Worm (Caenorhabditis elegans): ENCODE results near the gene abu-11.

Gene abu-11

ce11 chrII:194458-194857, at the start of gene abu-11:
Gene abu-11, minus strand, starts transcription at chrII:194558.
- TF ChIP-seq mec-3 (tag; optimal IDR thresholded peaks at IDR 0.05; ENCODE audit: borderline replicate concordance), result no peak
- TF ChIP-seq ama-1 (optimal IDR thresholded peaks at IDR 0.05), result no peak
- no peak for TF ChIP-seq pha-4 (tag; optimal IDR thresholded peaks at IDR 0.05)
- TF ChIP-seq pros-1 (tag; optimal IDR thresholded peaks at IDR 0.05), result no peak
- TF ChIP-seq ahr-1 (tag; optimal IDR thresholded peaks at IDR 0.05), result no peak
- TF ChIP-seq dve-1 (tag; optimal IDR thresholded peaks at IDR 0.05), result no peak
- no peak for TF ChIP-seq K02D7.2 (tag; optimal IDR thresholded peaks at IDR 0.05)
- no peak for TF ChIP-seq C08G9.2 (tag; optimal IDR thresholded peaks at IDR 0.05)
- no peak for TF ChIP-seq sdc-2 (tag; optimal IDR thresholded peaks at IDR 0.05)
- TF ChIP-seq ceh-24 (tag; optimal IDR thresholded peaks at IDR 0.05), result no peak
- TF ChIP-seq hlh-13 (GFP tag; optimal IDR thresholded peaks at IDR 0.05), result no peak
- no peak for TF ChIP-seq pax-1 (tag; optimal IDR thresholded peaks at IDR 0.05)

ce11 chrII:240043-240442, 45.7 kb upstream of the abu-11 start:
- TF ChIP-seq pqm-1 (tag; optimal IDR thresholded peaks at IDR 0.05), result peak; percentile 24
- no peak for TF ChIP-seq che-1 (tag; optimal IDR thresholded peaks at IDR 0.05)
- peak; percentile 83 for TF ChIP-seq elt-2 (tag; optimal IDR thresholded peaks at IDR 0.05)

- no peak for TF ChIP-seq dmd-4 (tag; optimal IDR thresholded peaks at IDR 0.05; ENCODE audit: borderline replicate concordance)
- TF ChIP-seq ceh-14 (tag; optimal IDR thresholded peaks at IDR 0.05), result no peak
- no peak for TF ChIP-seq ceh-22 (tag; optimal IDR thresholded peaks at IDR 0.05)
- TF ChIP-seq unc-55 (GFP tag; optimal IDR thresholded peaks at IDR 0.05), result no peak
- no peak for TF ChIP-seq unc-86 (tag; optimal IDR thresholded peaks at IDR 0.05)
- TF ChIP-seq pag-3 (tag; optimal IDR thresholded peaks at IDR 0.05; ENCODE audit: borderline replicate concordance), result no peak
- TF ChIP-seq unc-42 (tag; optimal IDR thresholded peaks at IDR 0.05), result no peak
- no peak for TF ChIP-seq lin-11 (tag; optimal IDR thresholded peaks at IDR 0.05)
- TF ChIP-seq nfya-1 (tag; optimal IDR thresholded peaks at IDR 0.05), result no peak
- TF ChIP-seq pros-1 (tag; optimal IDR thresholded peaks at IDR 0.05), result no peak
- TF ChIP-seq ceh-34 (tag; optimal IDR thresholded peaks at IDR 0.05), result no peak
- TF ChIP-seq lim-6 (tag; optimal IDR thresholded peaks at IDR 0.05), result no peak
- TF ChIP-seq C08G9.2 (tag; optimal IDR thresholded peaks at IDR 0.05), result no peak
- no peak for TF ChIP-seq tbx-7 (tag; optimal IDR thresholded peaks at IDR 0.05)
- TF ChIP-seq ceh-30 (tag; optimal IDR thresholded peaks at IDR 0.05), result no peak
- no peak for TF ChIP-seq ceh-18 (tag; optimal IDR thresholded peaks at IDR 0.05)
- TF ChIP-seq fkh-10 (GFP tag; optimal IDR thresholded peaks at IDR 0.05), result no peak
- TF ChIP-seq ceh-2 (tag; optimal IDR thresholded peaks at IDR 0.05), result no peak
- TF ChIP-seq mec-3 (tag; optimal IDR thresholded peaks at IDR 0.05; ENCODE audit: borderline replicate concordance), result no peak
- TF ChIP-seq T23F11.4 (GFP tag; optimal IDR thresholded peaks at IDR 0.05), result no peak
These were observed 43.4 kb upstream of the abu-11 start, which contains the start of gene laat-1 for ce11 chrII:237721-238120. Gene laat-1, minus strand, starts transcription at chrII:237821.

ce11 chrII:232641-233040, 38.3 kb upstream of the abu-11 start, which contains the start of gene Y43H11AL.1:
Gene Y43H11AL.1, minus strand, starts transcription at chrII:232741.
- TF ChIP-seq hlh-8 (tag; optimal IDR thresholded peaks at IDR 0.05) (no peak), hlh-30 (tag; optimal IDR thresholded peaks at IDR 0.05; ENCODE audit: insufficient read depth) (no peak), K09A11.1 (tag; optimal IDR thresholded peaks at IDR 0.05; ENCODE audit: insufficient read depth) (no peak), ceh-6 (GFP tag; optimal IDR thresholded peaks at IDR 0.05) (no peak), sox-4 (tag; optimal IDR thresholded peaks at IDR 0.05) (no peak), pax-1 (tag; optimal IDR thresholded peaks at IDR 0.05) (no peak), ceh-31 (tag; optimal IDR thresholded peaks at IDR 0.05) (no peak), hlh-15 (tag; optimal IDR thresholded peaks at IDR 0.05) (no peak), ztf-16 (tag; optimal IDR thresholded peaks at IDR 0.05) (no peak), pros-1 (tag; optimal IDR thresholded peaks at IDR 0.05) (no peak), Y22D7AL.16 (tag; optimal IDR thresholded peaks at IDR 0.05) (no peak), madf-2 (tag; optimal IDR thresholded peaks at IDR 0.05) (no peak), fkh-10 (GFP tag; optimal IDR thresholded peaks at IDR 0.05) (no peak), ceh-34 (tag; optimal IDR thresholded peaks at IDR 0.05) (no peak)

Measured in whole organism, late embryonic.